Fruit fly (Drosophila melanogaster) whole organism, embryonic: Measurements from ENCODE around the gene mAChR-C.

Experiments used
- Awh ChIP-seq: fragments of 200-800 bp; sonication (Bioruptor generic); IDR thresholded peaks from 2 replicates; pipeline ENCODE4, ENCODE4 v1.3.6; 2022; ENCODE audit warnings: missing biosample characterization, missing genetic modification characterization
- B-H1 ChIP-seq: fragments of 200-800 bp; sonication (Bioruptor generic); IDR thresholded peaks from 3 replicates; pipeline ENCODE4 v1.3.6; 2022; ENCODE audit warnings: missing biosample characterization, missing genetic modification characterization
- Blimp-1 ChIP-seq: fragments of 200-800 bp; sonication (Bioruptor generic); optimal IDR thresholded peaks from 3 replicates; lab custom pipeline; 2018; ENCODE audit warnings: missing biosample characterization, missing genetic modification characterization, mild to moderate bottlenecking, moderate library complexity, missing genetic modification reagents
- Bteb2 ChIP-seq: fragments of 200-800 bp; sonication (Bioruptor generic); optimal IDR thresholded peaks from 2 replicates; lab custom pipeline; 2016; ENCODE audit warnings: missing biosample characterization, missing genetic modification characterization
- CG10431 ChIP-seq: fragments of 200-800 bp; sonication (Bioruptor generic); optimal IDR thresholded peaks from 3 replicates; lab custom pipeline; 2018; ENCODE audit warnings: missing biosample characterization, mild to moderate bottlenecking, missing genetic modification characterization
- CG10543 ChIP-seq: fragments of 200-800 bp; sonication (Bioruptor generic); optimal IDR thresholded peaks from 3 replicates; lab custom pipeline; 2017; ENCODE audit warnings: missing biosample characterization, mild to moderate bottlenecking, missing genetic modification characterization, moderate library complexity
- CG11398 ChIP-seq: fragments of 200-800 bp; sonication (Bioruptor generic); optimal IDR thresholded peaks from 2 replicates; lab custom pipeline; 2016; ENCODE audit warnings: missing biosample characterization, missing genetic modification characterization
- CG12769 ChIP-seq: fragments of 200-800 bp; sonication (Bioruptor generic); optimal IDR thresholded peaks from 2 replicates; lab custom pipeline; 2019; ENCODE audit warnings: missing biosample characterization, mild to moderate bottlenecking, missing genetic modification characterization, moderate library complexity
- CG14710 ChIP-seq: fragments of 200-800 bp; sonication (Bioruptor generic); optimal IDR thresholded peaks from 3 replicates; lab custom pipeline; 2019; ENCODE audit warnings: missing biosample characterization, mild to moderate bottlenecking, missing genetic modification characterization, moderate library complexity
- CG14860 ChIP-seq: fragments of 200-800 bp; sonication (Bioruptor generic); IDR thresholded peaks from 3 replicates; pipeline ENCODE4 v1.3.6; 2022; ENCODE audit warnings: missing biosample characterization, missing genetic modification characterization; ENCODE audit not compliant: partially characterized antibody
- CG15696 ChIP-seq: fragments of 200-800 bp; sonication (Bioruptor generic); optimal IDR thresholded peaks from 2 replicates; lab custom pipeline; 2019; ENCODE audit warnings: missing biosample characterization, mild to moderate bottlenecking, missing genetic modification characterization, moderate library complexity
- CG1647 ChIP-seq: fragments of 200-800 bp; sonication (Bioruptor generic); optimal IDR thresholded peaks from 3 replicates; lab custom pipeline; 2016; ENCODE audit warnings: missing biosample characterization, missing genetic modification characterization
- CG16815 ChIP-seq: fragments of 200-800 bp; sonication (Bioruptor generic); optimal IDR thresholded peaks from 3 replicates; lab custom pipeline; 2017; ENCODE audit warnings: missing biosample characterization, mild to moderate bottlenecking, missing genetic modification characterization
- CG17361 ChIP-seq: fragments of 200-800 bp; sonication (Bioruptor generic); IDR thresholded peaks from 3 replicates; pipeline ENCODE4 v1.3.6; 2022; ENCODE audit warnings: missing biosample characterization, missing genetic modification characterization
- CG18262 ChIP-seq: fragments of 200-800 bp; optimal IDR thresholded peaks from 3 replicates; lab custom pipeline; 2019; ENCODE audit warnings: missing biosample characterization, mild to moderate bottlenecking, missing genetic modification characterization, moderate library complexity
- CG30431 ChIP-seq: fragments of 200-800 bp; sonication (Bioruptor generic); optimal IDR thresholded peaks from 2 replicates; lab custom pipeline; 2017; ENCODE audit warnings: missing biosample characterization, missing genetic modification characterization
- CG31365 ChIP-seq: fragments of 200-800 bp; sonication (Bioruptor generic); optimal IDR thresholded peaks from 2 replicates; lab custom pipeline; 2018; ENCODE audit warnings: missing biosample characterization, mild to moderate bottlenecking, missing genetic modification characterization
- CG4282 ChIP-seq: fragments of 200-800 bp; sonication (Bioruptor generic); optimal IDR thresholded peaks from 2 replicates; lab custom pipeline; 2016; ENCODE audit warnings: missing biosample characterization, missing genetic modification characterization
- CG4360 ChIP-seq: fragments of 200-800 bp; sonication (Bioruptor generic); IDR thresholded peaks from 2 replicates; pipeline ENCODE4 v1.3.6; 2022; ENCODE audit warnings: missing biosample characterization, missing genetic modification characterization
- CG4404 ChIP-seq: fragments of 200-800 bp; sonication (Bioruptor generic); IDR thresholded peaks from 2 replicates; pipeline ENCODE4 v1.3.6; 2022; ENCODE audit warnings: missing biosample characterization, missing genetic modification characterization
- CG6272 ChIP-seq: fragments of 200-800 bp; sonication (Bioruptor generic); IDR thresholded peaks from 2 replicates; pipeline ENCODE4 v1.3.6; 2022; ENCODE audit warnings: missing biosample characterization, missing genetic modification characterization
- CG6683 ChIP-seq: fragments of 200-800 bp; sonication (Bioruptor generic); optimal IDR thresholded peaks from 2 replicates; lab custom pipeline; 2017; ENCODE audit warnings: missing biosample characterization, mild to moderate bottlenecking, missing genetic modification characterization, missing genetic modification reagents
- CG8281 ChIP-seq: fragments of 200-800 bp; sonication (Bioruptor generic); optimal IDR thresholded peaks from 2 replicates; lab custom pipeline; 2018; ENCODE audit warnings: missing biosample characterization, mild to moderate bottlenecking, missing genetic modification characterization, moderate library complexity
- CTCF ChIP-seq: fragments of 200-800 bp; sonication (Bioruptor generic); optimal IDR thresholded peaks from 2 replicates; lab custom pipeline; 2017; ENCODE audit warnings: missing biosample characterization, mild to moderate bottlenecking, missing genetic modification characterization, moderate library complexity
- CkIIα-i1 ChIP-seq: fragments of 200-800 bp; sonication (Bioruptor generic); IDR thresholded peaks from 2 replicates; pipeline ENCODE4 v1.3.6; 2022; ENCODE audit warnings: missing biosample characterization, missing genetic modification characterization
- CrebB ChIP-seq: fragments of 200-800 bp; sonication (Bioruptor generic); optimal IDR thresholded peaks from 3 replicates; lab custom pipeline; 2018; ENCODE audit warnings: missing biosample characterization, mild to moderate bottlenecking, missing genetic modification characterization
- D19A ChIP-seq: fragments of 200-800 bp; optimal IDR thresholded peaks from 3 replicates; lab custom pipeline; 2019; ENCODE audit warnings: missing biosample characterization, mild to moderate bottlenecking, missing genetic modification characterization, moderate library complexity
- Dip3 ChIP-seq: fragments of 200-800 bp; sonication (Bioruptor generic); optimal IDR thresholded peaks from 3 replicates; lab custom pipeline; 2016; ENCODE audit warnings: missing biosample characterization, missing genetic modification characterization
- Fer1 ChIP-seq: fragments of 200-800 bp; sonication (Bioruptor generic); optimal IDR thresholded peaks from 2 replicates; lab custom pipeline; 2017; ENCODE audit warnings: missing biosample characterization, mild to moderate bottlenecking, missing genetic modification characterization
- HLH4C ChIP-seq: fragments of 200-800 bp; sonication (Bioruptor generic); IDR thresholded peaks from 3 replicates; pipeline ENCODE4 v1.3.6; 2022; ENCODE audit warnings: missing biosample characterization, missing genetic modification characterization; ENCODE audit not compliant: partially characterized antibody
- Lim3 ChIP-seq: fragments of 200-800 bp; sonication (Bioruptor generic); IDR thresholded peaks from 2 replicates; pipeline ENCODE4 v1.3.6; 2022; ENCODE audit warnings: missing biosample characterization, missing genetic modification characterization
- Med ChIP-seq: fragments of 200-800 bp; sonication (Bioruptor generic); peaks from one replicate; lab custom pipeline; 2016; ENCODE audit warnings: missing biosample characterization, missing genetic modification characterization, mild to moderate bottlenecking, inconsistent platforms, moderate library complexity
- Myb ChIP-seq: fragments of 200-800 bp; sonication (Bioruptor generic); optimal IDR thresholded peaks from 2 replicates; lab custom pipeline; 2016; ENCODE audit warnings: missing biosample characterization, missing genetic modification characterization
- Ptx1 ChIP-seq: fragments of 200-800 bp; sonication (Bioruptor generic); IDR thresholded peaks from 2 replicates; pipeline ENCODE4 v1.3.6; 2022; ENCODE audit warnings: missing biosample characterization, missing genetic modification characterization
- Trl ChIP-seq, 3 experiments: fragments of >200 bp in 2 of 3; fragments of 200-800 bp in 1 of 3; sonication (Bioruptor generic) in 1 of 3; optimal IDR thresholded peaks; 2 replicates in 1 of 3; 3 replicates in 2 of 3; lab custom pipeline; 2016 to 2017; ENCODE audit warnings: missing biosample characterization in 1 of 3, missing genetic modification characterization in 1 of 3
- cad ChIP-seq: fragments of >200 bp; optimal IDR thresholded peaks from 2 replicates; lab custom pipeline; 2017; ENCODE audit warnings: missing biosample characterization, missing genetic modification characterization
- da ChIP-seq: fragments of 200-800 bp; sonication (Bioruptor generic); optimal IDR thresholded peaks from 2 replicates; lab custom pipeline; 2016; ENCODE audit warnings: missing biosample characterization, missing genetic modification characterization
- dysf ChIP-seq: fragments of 200-800 bp; sonication (Bioruptor generic); IDR thresholded peaks from 3 replicates; pipeline ENCODE4 v1.3.6; 2022; ENCODE audit warnings: missing biosample characterization, missing genetic modification characterization
- ewg ChIP-seq: fragments of 200-800 bp; sonication (Bioruptor generic); optimal IDR thresholded peaks from 3 replicates; lab custom pipeline; 2017; ENCODE audit warnings: mild to moderate bottlenecking, missing biosample characterization, missing genetic modification reagents, missing genetic modification characterization
- grau ChIP-seq: fragments of 200-800 bp; optimal IDR thresholded peaks from 3 replicates; lab custom pipeline; 2019; ENCODE audit warnings: missing biosample characterization, mild to moderate bottlenecking, missing genetic modification characterization, moderate library complexity
- kni ChIP-seq: fragments of 200-800 bp; sonication (Bioruptor generic); optimal IDR thresholded peaks from 3 replicates; lab custom pipeline; 2017; ENCODE audit warnings: mild to moderate bottlenecking, missing biosample characterization, missing genetic modification reagents, missing genetic modification characterization
- lab ChIP-seq: fragments of 200-800 bp; sonication (Bioruptor generic); optimal IDR thresholded peaks from 3 replicates; lab custom pipeline; 2017; ENCODE audit warnings: missing biosample characterization, missing genetic modification characterization, mild to moderate bottlenecking, moderate library complexity, missing genetic modification reagents
- nau ChIP-seq: fragments of 200-800 bp; sonication (Bioruptor generic); optimal IDR thresholded peaks from 3 replicates; lab custom pipeline; 2017; ENCODE audit warnings: missing biosample characterization, mild to moderate bottlenecking, missing genetic modification characterization, missing genetic modification reagents
- pho ChIP-seq: fragments of 200-800 bp; sonication (Bioruptor generic); optimal IDR thresholded peaks from 2 replicates; lab custom pipeline; 2016; ENCODE audit warnings: missing biosample characterization, missing genetic modification characterization
- slou ChIP-seq: fragments of 200-800 bp; sonication (Bioruptor generic); optimal IDR thresholded peaks from 3 replicates; lab custom pipeline; 2016; ENCODE audit warnings: missing biosample characterization, missing genetic modification characterization
- tna ChIP-seq: fragments of 200-800 bp; sonication (Bioruptor generic); IDR thresholded peaks from 2 replicates; pipeline ENCODE4 v1.3.6; 2022; ENCODE audit warnings: missing biosample characterization, missing genetic modification characterization; ENCODE audit not compliant: partially characterized antibody
- ttk ChIP-seq: fragments of 200-800 bp; sonication (Bioruptor generic); IDR thresholded peaks from 2 replicates; pipeline ENCODE4 v2.1.2; 2022; ENCODE audit warnings: missing biosample characterization, missing genetic modification characterization
- unc-4 ChIP-seq: fragments of 200-800 bp; sonication (Bioruptor generic); IDR thresholded peaks from 2 replicates; pipeline ENCODE4 v1.3.6; 2022; ENCODE audit warnings: missing biosample characterization, missing genetic modification characterization; ENCODE audit not compliant: partially characterized antibody
- zen ChIP-seq: fragments of 200-800 bp; sonication (Bioruptor generic); optimal IDR thresholded peaks from 3 replicates; lab custom pipeline; 2018; ENCODE audit warnings: missing biosample characterization, mild to moderate bottlenecking, missing genetic modification characterization, moderate library complexity

mAChR-C gene

dm6 chrX:6867175-6868023 is 34.9 kb upstream of the mAChR-C start, which contains the start of gene CG14434 (continued):
- TF ChIP-seq Trl (optimal IDR thresholded peaks at IDR 0.05; lab: Kevin White, UChicago): no peak
- peak; percentile 40 for TF ChIP-seq Trl (GFP tag; optimal IDR thresholded peaks at IDR 0.05; lab: Kevin White, UChicago)
- peak; percentile 64 for TF ChIP-seq Ptx1 (GFP tag; lab: Robert Waterston, UW)
- peak; percentile 42 for TF ChIP-seq Myb (GFP tag; lab: Kevin White, UChicago)
- peak; percentile 59 for TF ChIP-seq CG12769 (tag; lab: Kevin White, UChicago)
- TF ChIP-seq CG8281: peak; percentile 49
- peak; percentile 96 for TF ChIP-seq CG18262 (tag; lab: Kevin White, UChicago)
- no peak for TF ChIP-seq ttk (GFP tag; lab: Robert Waterston, UW)
- peak; percentile 49 for TF ChIP-seq CG4404
- no peak for TF ChIP-seq Awh (GFP tag; lab: Robert Waterston, UW)
- TF ChIP-seq CG10431: peak; percentile 79
- TF ChIP-seq da (GFP tag; lab: Kevin White, UChicago): no peak
- TF ChIP-seq CG6272 (GFP tag; lab: Robert Waterston, UW): no peak
- TF ChIP-seq unc-4 (GFP tag; lab: Robert Waterston, UW): no peak
- no peak for TF ChIP-seq cad (GFP tag; lab: Kevin White, UChicago)
- peak; percentile 35 for TF ChIP-seq CTCF (GFP tag; lab: Kevin White, UChicago)
- TF ChIP-seq B-H1 (GFP tag; lab: Robert Waterston, UW): peak; percentile 13; the same call in 2 of the 3 replicates
- peak; percentile 44 for TF ChIP-seq pho
- peak; percentile 55 for TF ChIP-seq lab
- TF ChIP-seq nau (GFP tag; lab: Kevin White, UChicago): peak; percentile 47
- TF ChIP-seq Bteb2 (GFP tag; lab: Kevin White, UChicago): peak; percentile 45
- TF ChIP-seq CG1647 (GFP tag; lab: Kevin White, UChicago): no peak
- TF ChIP-seq CG11398 (GFP tag; lab: Kevin White, UChicago): no peak
- TF ChIP-seq CG17361 (GFP tag; lab: Robert Waterston, UW): peak; percentile 98
- TF ChIP-seq CG16815 (GFP tag; lab: Kevin White, UChicago): peak; percentile 80
- TF ChIP-seq Blimp-1 (GFP tag; lab: Kevin White, UChicago): peak; percentile 68
- TF ChIP-seq D19A (tag; lab: Kevin White, UChicago): peak; percentile 75
- peak; percentile 33 for TF ChIP-seq slou (GFP tag; lab: Kevin White, UChicago)
- TF ChIP-seq CrebB (tag; lab: Kevin White, UChicago): no peak
- no peak for TF ChIP-seq CkIIα-i1 (GFP tag; lab: Robert Waterston, UW)
- peak; percentile 77 for TF ChIP-seq CG30431 (GFP tag; lab: Kevin White, UChicago)
- TF ChIP-seq CG4282 (GFP tag; lab: Kevin White, UChicago): no peak
- peak; percentile 72 for TF ChIP-seq dysf (GFP tag; lab: Robert Waterston, UW)
- TF ChIP-seq zen: peak; percentile 21
- no peak for TF ChIP-seq kni
- peak; percentile 60 for TF ChIP-seq Fer1 (GFP tag; lab: Kevin White, UChicago)
- TF ChIP-seq CG15696 (tag; lab: Kevin White, UChicago): peak; percentile 63
- TF ChIP-seq Med: peak; percentile 66
- TF ChIP-seq CG31365: no peak
- TF ChIP-seq CG6683: peak; percentile 42
- 0 out of 3 replicates have a peak, but pooled peaks have one; percentile 20 for TF ChIP-seq CG14860 (GFP tag; lab: Robert Waterston, UW)
- TF ChIP-seq Lim3 (GFP tag; lab: Robert Waterston, UW): no peak
- TF ChIP-seq CG10543 (GFP tag; lab: Kevin White, UChicago): peak; percentile 63
- TF ChIP-seq HLH4C (GFP tag; lab: Robert Waterston, UW): no peak
- TF ChIP-seq CG14710 (tag; lab: Kevin White, UChicago): peak; percentile 88
- TF ChIP-seq Dip3 (GFP tag; lab: Kevin White, UChicago): peak; percentile 21
- no peak for TF ChIP-seq tna
- TF ChIP-seq CG4360 (GFP tag; lab: Robert Waterston, UW): peak; percentile 78
- peak; percentile 82 for TF ChIP-seq grau
- peak; percentile 61 for TF ChIP-seq ewg (GFP tag; lab: Kevin White, UChicago)
